Worm (Caenorhabditis elegans): ENCODE results near the gene des-2.
"Not testable (repeated sequence)": the region's sequence is repeated elsewhere in the genome, so short reads cannot be mapped to it uniquely, and the experiment has no call there.

DNA sequence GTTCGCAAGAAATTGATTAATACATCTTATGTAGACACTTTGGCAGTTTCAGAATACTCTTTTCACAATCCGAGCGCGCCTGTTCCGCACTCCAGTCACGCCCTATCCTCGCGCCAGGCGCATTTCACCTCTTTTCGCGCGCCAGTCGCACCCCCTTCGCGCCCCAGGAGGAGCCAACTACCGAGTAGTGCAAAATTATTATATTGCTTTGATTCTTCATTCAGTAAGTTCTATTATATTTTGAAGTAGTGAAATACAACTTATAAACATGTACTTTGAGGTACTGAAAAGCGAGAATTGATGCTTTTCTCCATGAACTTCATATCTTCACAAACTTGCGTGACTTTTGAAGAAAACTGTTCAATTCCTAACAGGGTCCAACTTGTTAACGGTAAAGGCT lies 25.4 kb downstream of the des-2 start, which contains the start of gene nas-18:
- TF ChIP-seq pha-4 (tag; optimal IDR thresholded peaks at IDR 0.05); ceh-34 (tag; optimal IDR thresholded peaks at IDR 0.05); ets-4 (tag; optimal IDR thresholded peaks at IDR 0.05); F13H6.1 (tag; optimal IDR thresholded peaks at IDR 0.05); dmd-4 (tag; optimal IDR thresholded peaks at IDR 0.05; ENCODE audit: borderline replicate concordance); sox-2 (GFP tag; IDR thresholded peaks at IDR 0.05); elt-4 (tag; optimal IDR thresholded peaks at IDR 0.05); pqm-1 (tag; optimal IDR thresholded peaks at IDR 0.05); unc-3 (GFP tag; conservative IDR thresholded peaks at IDR 0.05); unc-3 (tag; optimal IDR thresholded peaks at IDR 0.05); ceh-30 (tag; optimal IDR thresholded peaks at IDR 0.05); ama-1 (optimal IDR thresholded peaks at IDR 0.05); nhr-11 (tag; optimal IDR thresholded peaks at IDR 0.05); elt-2 (tag; optimal IDR thresholded peaks at IDR 0.05): not testable (repeated sequence)

All from whole organism, late embryonic.